Worm (Caenorhabditis elegans): ENCODE results near the gene lin-56.

- no peak for TF ChIP-seq aly-2 (tag; optimal IDR thresholded peaks at IDR 0.05)
- no peak for TF ChIP-seq fos-1 (tag; optimal IDR thresholded peaks at IDR 0.05)
- TF ChIP-seq lsy-2 (tag; optimal IDR thresholded peaks at IDR 0.05): no peak
- TF ChIP-seq snpc-4 (tag; optimal IDR thresholded peaks at IDR 0.05): no peak
- no peak for TF ChIP-seq ama-1 (optimal IDR thresholded peaks at IDR 0.05)
- no peak for TF ChIP-seq R02D3.7 (tag; optimal IDR thresholded peaks at IDR 0.05)
- TF ChIP-seq ceh-82 (tag; optimal IDR thresholded peaks at IDR 0.05): no peak
- no peak for TF ChIP-seq nhr-11 (tag; optimal IDR thresholded peaks at IDR 0.05)
- TF ChIP-seq nhr-77 (tag; optimal IDR thresholded peaks at IDR 0.05): no peak
- TF ChIP-seq ztf-11 (tag; optimal IDR thresholded peaks at IDR 0.05): no peak
These were observed 27.9 kb upstream of the lin-56 start, which contains the start of gene frpr-21 for ce11 chrII:10421941-10422340.

Data from whole organism, L2 larva.